Fruit fly (Drosophila melanogaster): Measurements from ENCODE around the gene gd.
A peak's percentile ranks its signal among the peaks of the same experiment; 100 is the strongest.

The gd gene

DNA sequence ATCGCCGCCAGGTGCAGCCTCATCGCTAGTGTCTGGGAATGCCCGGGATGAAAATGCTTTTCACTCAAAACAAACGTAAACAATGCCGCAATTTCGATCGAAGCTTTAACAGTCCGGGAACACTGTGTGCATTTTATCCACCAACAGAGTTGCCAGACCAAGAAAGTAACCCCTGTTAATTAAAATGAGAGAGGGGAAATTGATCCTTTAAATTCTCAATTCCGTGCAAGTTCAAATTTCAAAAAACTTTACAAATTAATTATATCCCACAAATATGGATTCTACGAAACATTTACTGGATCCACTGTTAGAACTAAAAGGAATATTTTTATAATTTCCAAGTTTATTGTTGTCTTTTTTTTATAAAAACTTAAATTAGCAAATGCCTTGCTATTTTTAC, at the start of gene gd:
gd (minus strand) TSS at position 101 of the 400 bp plus-strand sequence.
- TF ChIP-seq usp (GFP tag; optimal IDR thresholded peaks at IDR 0.05) (no peak), psq (optimal IDR thresholded peaks at IDR 0.05) (no peak), pan (optimal IDR thresholded peaks at IDR 0.05) (no peak)

DNA sequence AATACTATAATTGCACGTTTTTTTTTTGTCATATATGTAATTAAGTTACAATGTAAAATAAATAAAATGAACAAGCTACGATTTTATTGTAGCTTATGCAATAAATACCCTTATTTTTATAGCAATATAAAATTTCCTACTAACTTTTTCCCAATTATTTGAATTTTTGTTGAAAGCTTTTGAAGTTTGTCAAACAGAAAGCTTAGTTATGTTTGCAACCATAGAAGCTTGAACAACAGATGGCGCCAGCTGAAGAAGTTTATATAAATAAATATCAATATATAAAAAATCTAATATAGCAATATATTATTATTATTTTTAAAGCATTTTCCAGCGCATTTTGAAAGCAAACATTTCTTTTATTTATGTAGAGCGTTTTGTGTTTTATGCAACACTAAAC, 47.6 kb upstream of the gd start:
- TF ChIP-seq CG8478 (optimal IDR thresholded peaks at IDR 0.05) (no peak), usp (GFP tag; optimal IDR thresholded peaks at IDR 0.05) (no peak), Dll (optimal IDR thresholded peaks at IDR 0.05) (no peak), pan (optimal IDR thresholded peaks at IDR 0.05) (no peak), psq (optimal IDR thresholded peaks at IDR 0.05) (no peak), EcR (GFP tag; optimal IDR thresholded peaks at IDR 0.05) (no peak)

DNA sequence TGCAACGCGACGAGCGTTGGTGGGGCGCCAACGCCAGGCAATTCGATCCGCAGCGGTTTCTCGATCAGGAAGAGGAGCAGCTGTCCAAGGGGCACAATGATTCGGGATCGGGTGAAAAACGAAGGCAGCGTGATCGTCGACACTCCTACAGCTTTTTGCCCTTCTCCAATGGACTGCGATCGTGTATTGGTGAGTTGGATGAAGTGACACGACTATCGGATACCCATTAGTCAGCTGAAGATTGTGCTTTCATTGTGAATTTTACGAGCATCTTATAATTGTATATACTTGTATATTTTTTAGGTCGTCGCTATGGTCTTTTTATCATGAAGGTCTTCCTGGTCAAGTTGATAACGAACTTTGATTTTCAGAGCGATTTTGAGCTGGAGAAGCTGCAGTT, 47.1 kb upstream of the gd start:
- TF ChIP-seq pan (optimal IDR thresholded peaks at IDR 0.05), result no peak

DNA sequence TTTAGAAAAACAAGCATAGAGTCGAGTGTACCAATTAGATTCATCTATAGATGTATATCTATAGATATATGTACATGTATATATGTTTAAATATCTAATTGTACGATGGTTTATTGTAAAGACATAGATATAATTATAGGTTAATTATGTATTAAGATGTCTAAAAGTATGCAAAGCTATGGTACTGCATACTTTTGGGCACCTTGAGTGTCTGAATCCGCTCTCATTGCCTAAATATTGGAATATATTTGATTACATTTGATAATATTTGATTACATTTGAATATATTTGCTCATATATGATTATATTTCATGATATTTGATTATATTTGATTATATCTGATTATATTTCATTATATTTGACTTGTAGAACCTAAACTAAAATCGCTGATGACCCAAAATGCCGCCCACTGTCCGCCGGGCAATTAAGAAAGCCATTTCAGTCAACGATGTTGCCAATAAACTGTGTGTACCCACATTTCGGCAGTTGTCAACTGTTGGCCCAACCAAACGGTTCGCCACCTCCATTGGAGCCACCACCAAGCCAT, 44.6 kb upstream of the gd start, which contains the start of gene Cyp318a1:
Cyp318a1 (plus strand) TSS at position 497 of the 547 bp plus-strand sequence.
- TF ChIP-seq psq (optimal IDR thresholded peaks at IDR 0.05) (no peak), usp (GFP tag; optimal IDR thresholded peaks at IDR 0.05) (no peak)

DNA sequence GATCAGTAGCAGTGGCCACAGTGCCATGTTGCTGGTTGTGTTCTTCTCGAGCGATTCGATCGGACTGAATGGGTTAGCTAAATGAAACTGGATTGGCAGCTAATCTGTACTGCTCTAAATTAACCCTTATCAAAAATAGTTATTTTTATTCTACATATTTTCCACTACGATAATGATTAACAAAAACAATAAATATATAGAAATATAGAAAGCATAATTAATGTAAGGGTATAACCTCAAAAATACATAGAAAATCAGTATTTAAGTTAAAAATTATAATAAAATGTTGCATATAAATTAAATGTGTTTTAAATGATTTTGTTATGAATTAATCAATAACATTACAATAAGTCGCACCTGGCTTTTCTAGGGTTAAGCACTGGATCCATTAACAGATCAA, 43.8 kb upstream of the gd start, which contains the start of gene Cyp311a1:
Cyp311a1 (minus strand) TSS at position 66 of the 400 bp plus-strand sequence.
- no peak for TF ChIP-seq pan (optimal IDR thresholded peaks at IDR 0.05)
- no peak for TF ChIP-seq usp (GFP tag; optimal IDR thresholded peaks at IDR 0.05)
- TF ChIP-seq CG8478 (optimal IDR thresholded peaks at IDR 0.05), result no peak
- TF ChIP-seq EcR (GFP tag; optimal IDR thresholded peaks at IDR 0.05), result no peak
- no peak for TF ChIP-seq psq (optimal IDR thresholded peaks at IDR 0.05)
- TF ChIP-seq Dll (optimal IDR thresholded peaks at IDR 0.05), result no peak

DNA sequence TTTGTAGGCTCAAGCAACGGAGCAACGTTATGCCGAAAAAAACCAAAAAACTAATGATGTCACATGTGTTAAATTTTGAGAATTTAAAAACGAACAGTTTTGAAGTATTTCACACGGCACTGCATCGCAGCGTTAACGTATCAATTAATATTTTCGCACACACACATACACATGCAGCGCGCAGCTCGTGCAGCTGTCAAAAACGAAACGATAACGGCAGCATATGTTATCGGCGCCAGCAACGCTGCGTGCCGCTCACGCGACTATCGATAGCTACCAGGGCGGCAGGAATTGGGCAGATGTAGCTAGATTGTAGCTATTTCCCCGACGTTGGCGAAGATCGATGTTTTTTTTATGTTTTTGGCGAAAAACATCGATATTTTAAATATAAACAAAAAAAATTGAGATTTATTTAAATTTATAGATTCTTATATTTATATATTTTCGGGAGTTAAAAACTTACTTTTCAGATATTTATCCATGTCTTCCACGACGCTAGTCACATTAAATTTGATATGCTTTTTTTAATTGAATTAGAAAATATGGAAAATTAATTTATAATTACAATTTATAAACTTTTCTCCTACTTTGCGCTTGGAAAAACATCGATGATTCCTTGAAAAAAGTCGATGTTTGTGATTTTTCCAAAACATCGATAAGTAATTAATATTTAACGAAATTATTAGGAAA, 41.4 kb upstream of the gd start, which contains the start of gene Usp7:
Usp7 (minus strand) TSS at position 208 of the 690 bp plus-strand sequence.
- TF ChIP-seq usp (GFP tag; optimal IDR thresholded peaks at IDR 0.05) (no peak), Dll (optimal IDR thresholded peaks at IDR 0.05) (no peak), psq (optimal IDR thresholded peaks at IDR 0.05) (no peak), pan (optimal IDR thresholded peaks at IDR 0.05) (no peak), CG8478 (optimal IDR thresholded peaks at IDR 0.05) (no peak), EcR (GFP tag; optimal IDR thresholded peaks at IDR 0.05) (no peak)

DNA sequence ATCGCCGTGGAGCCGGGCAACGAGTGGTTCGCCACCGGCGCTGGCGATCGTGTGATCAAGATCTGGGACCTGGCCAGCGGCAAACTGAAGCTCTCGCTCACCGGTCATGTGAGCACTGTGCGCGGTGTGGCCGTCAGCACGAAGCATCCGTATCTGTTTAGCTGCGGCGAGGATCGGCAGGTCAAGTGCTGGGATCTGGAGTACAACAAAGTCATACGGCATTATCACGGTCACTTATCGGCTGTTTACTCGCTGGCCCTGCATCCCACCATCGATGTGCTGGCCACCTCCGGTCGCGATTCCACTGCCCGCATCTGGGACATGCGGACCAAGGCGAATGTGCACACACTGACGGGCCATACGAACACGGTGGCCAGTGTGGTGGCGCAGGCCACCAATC, 34.2 kb upstream of the gd start:
- TF ChIP-seq psq (optimal IDR thresholded peaks at IDR 0.05), result no peak
- TF ChIP-seq usp (GFP tag; optimal IDR thresholded peaks at IDR 0.05), result no peak
- no peak for TF ChIP-seq EcR (GFP tag; optimal IDR thresholded peaks at IDR 0.05)
- no peak for TF ChIP-seq CG8478 (optimal IDR thresholded peaks at IDR 0.05)

DNA sequence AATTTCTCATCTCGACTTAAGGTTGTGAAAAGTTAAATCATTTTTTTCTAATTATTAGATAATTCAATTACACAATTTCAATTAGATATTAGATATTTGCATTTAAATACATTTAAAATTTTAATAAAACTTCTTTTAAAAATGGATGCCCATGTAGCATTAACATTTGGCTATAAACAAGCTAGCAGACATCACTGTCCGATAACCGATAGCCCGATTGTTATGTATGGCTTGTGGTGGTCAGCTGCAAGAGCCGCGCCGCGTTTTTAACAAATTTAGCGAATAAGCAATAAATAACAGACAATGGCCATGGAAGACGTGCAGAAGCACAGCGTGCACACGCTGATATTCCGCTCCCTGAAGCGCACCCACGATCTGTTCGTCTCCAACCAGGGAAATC, 33.3 kb upstream of the gd start, which contains the start of gene Tango4:
Tango4 (plus strand) TSS at position 212 of the 400 bp plus-strand sequence.
- TF ChIP-seq CG8478 (optimal IDR thresholded peaks at IDR 0.05), result no peak
- no peak for TF ChIP-seq usp (GFP tag; optimal IDR thresholded peaks at IDR 0.05)
- TF ChIP-seq EcR (GFP tag; optimal IDR thresholded peaks at IDR 0.05), result no peak
- TF ChIP-seq Dll (optimal IDR thresholded peaks at IDR 0.05), result no peak
- TF ChIP-seq psq (optimal IDR thresholded peaks at IDR 0.05), result no peak
- TF ChIP-seq pan (optimal IDR thresholded peaks at IDR 0.05), result no peak

DNA sequence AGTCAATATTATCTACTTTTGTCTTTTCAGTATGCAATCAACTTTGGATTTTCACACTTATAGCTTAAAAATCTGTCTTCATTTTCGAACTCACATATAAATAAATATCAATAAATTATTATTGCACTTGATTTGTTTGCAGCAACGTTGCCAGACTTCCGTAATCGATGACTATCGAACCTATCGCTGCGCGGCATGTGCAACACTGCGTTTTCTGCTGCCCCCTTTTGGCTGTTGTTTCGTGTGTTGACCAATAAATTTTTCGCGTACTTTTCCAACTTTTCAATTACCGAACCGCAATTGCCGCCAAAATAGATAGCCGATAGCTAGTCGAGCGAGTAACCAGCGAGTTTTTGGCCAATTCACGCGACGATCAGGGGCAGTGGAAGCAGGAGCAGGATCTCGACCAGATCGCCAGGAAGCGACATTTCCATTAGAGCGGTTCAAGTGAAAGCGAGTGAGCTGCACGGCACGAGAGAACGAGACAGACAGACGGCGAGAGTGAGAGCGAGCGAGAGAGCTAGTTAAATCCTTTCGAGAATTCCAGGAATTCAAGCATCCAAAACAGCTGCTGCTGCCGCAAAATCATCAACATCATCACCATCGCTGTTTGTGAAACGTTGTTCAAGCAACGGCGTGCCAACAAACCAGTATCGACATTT, 31.0 kb upstream of the gd start, which contains the start of gene Lsm12a:
Lsm12a (plus strand) TSS at position 201 of the 662 bp plus-strand sequence.
- TF ChIP-seq usp (GFP tag; optimal IDR thresholded peaks at IDR 0.05), result no peak
- no peak for TF ChIP-seq pan (optimal IDR thresholded peaks at IDR 0.05)
- TF ChIP-seq psq (optimal IDR thresholded peaks at IDR 0.05), result no peak
- no peak for TF ChIP-seq EcR (GFP tag; optimal IDR thresholded peaks at IDR 0.05)
- TF ChIP-seq Dll (optimal IDR thresholded peaks at IDR 0.05), result no peak
- TF ChIP-seq CG8478 (optimal IDR thresholded peaks at IDR 0.05), result peak; percentile 13

DNA sequence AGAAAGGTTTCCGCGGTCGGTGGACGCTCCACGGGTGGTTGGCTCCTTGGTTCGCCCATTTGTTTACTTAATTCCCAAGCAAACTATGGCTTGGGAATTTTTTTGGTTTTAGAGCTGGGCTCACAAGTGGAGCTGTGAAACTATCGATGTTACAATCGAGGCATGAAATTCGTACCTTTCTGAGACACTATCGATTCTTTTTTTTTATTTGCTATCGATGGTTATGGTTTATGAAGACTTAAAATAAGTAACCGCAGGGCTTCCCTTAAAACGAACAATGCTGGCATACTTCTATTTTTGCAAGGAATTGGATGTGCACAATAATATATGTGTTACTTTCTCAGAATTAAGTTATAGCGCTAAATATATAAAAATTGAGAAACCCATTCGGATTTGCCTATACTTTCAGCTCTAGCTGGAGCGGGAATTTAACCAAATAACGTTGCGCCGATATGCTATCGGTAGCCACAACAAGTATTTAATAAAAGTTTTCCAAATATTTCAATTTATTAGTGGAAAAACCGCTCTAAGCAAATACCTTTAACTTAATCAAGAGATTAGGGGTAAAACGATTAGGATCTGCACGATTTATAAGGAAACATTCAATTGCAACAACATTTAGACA, 30.4 kb upstream of the gd start, which contains the start of gene Chrac-16:
Chrac-16 (minus strand) TSS at position 147 of the 625 bp plus-strand sequence.
- TF ChIP-seq Dll (optimal IDR thresholded peaks at IDR 0.05) (no peak), usp (GFP tag; optimal IDR thresholded peaks at IDR 0.05) (no peak), EcR (GFP tag; optimal IDR thresholded peaks at IDR 0.05) (no peak), pan (optimal IDR thresholded peaks at IDR 0.05) (no peak), CG8478 (optimal IDR thresholded peaks at IDR 0.05) (no peak), psq (optimal IDR thresholded peaks at IDR 0.05) (no peak)

DNA sequence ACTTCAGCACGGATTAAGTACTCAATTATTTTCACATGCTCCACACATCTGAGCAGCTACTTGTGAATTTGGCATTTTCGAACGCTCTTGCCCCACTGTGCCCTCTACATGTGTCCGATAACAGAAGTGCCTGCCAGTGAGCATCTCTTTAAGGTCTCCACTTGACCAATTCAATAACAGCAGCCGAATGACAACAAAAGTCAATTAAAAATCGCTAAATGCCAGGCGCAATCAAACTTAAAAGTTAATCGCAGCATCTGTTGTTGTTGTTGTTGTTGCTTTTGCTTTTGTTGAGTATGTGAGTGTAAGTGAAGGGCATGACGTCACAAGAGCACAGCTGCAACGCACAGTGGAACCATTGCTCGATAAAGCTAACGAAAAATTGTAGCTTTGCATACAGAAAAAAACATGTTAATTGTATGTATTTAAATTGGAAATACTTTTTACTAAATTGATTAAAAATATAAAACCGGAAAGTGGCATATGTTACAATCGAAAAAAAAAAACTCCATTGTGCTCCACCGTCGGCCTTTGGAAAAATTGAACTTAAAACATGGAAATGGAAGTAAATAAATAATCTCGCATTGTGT, 27.3 kb upstream of the gd start:
- TF ChIP-seq usp (GFP tag; optimal IDR thresholded peaks at IDR 0.05), result no peak
- no peak for TF ChIP-seq EcR (GFP tag; optimal IDR thresholded peaks at IDR 0.05)
- no peak for TF ChIP-seq pan (optimal IDR thresholded peaks at IDR 0.05)
- no peak for TF ChIP-seq Dll (optimal IDR thresholded peaks at IDR 0.05)
- TF ChIP-seq psq (optimal IDR thresholded peaks at IDR 0.05), result no peak
- no peak for TF ChIP-seq CG8478 (optimal IDR thresholded peaks at IDR 0.05)

DNA sequence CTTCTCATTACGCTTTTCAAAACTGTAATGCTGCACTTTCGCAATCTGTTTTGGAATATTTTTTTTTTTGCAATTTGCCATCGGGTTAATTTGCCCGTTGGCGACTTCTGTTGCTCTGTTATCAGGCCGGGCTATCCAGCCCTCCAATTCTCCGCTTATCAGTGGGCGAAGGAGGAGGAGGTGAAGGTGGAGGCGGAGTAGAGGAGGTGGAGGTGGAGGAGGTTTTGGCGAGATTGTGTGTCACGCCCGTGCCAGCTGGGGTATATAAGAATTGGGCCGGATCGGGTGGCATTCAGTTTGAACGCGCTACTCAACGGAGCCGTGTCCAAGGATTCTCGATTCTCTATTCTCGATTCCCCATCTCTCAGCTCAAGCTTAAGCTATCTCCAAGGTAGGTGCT, 26.6 kb upstream of the gd start:
- no peak for TF ChIP-seq psq (optimal IDR thresholded peaks at IDR 0.05)

Data from whole organism.